Worm (Caenorhabditis elegans): ENCODE data around the gene F17E9.18.

Gene F17E9.18

ce11 chrIV:8333988-8334863, 12.7 kb downstream of the F17E9.18 start, which contains the start of gene his-32:
Gene his-32, plus strand, starts transcription at chrIV:8334305.
- TF ChIP-seq attf-5 (GFP tag; optimal IDR thresholded peaks at IDR 0.05) (no peak), snpc-1.3 (tag; optimal IDR thresholded peaks at IDR 0.05; ENCODE audit: insufficient read depth) (no peak), ceh-91 (GFP tag; IDR thresholded peaks at IDR 0.05) (no peak), nhr-120 (GFP tag; IDR thresholded peaks at IDR 0.05) (no peak), F22D6.2 (tag; optimal IDR thresholded peaks at IDR 0.05) (no peak), ekl-4 (GFP tag; IDR thresholded peaks at IDR 0.05) (peak; percentile 37; the same call in 1 of the 2 replicates), F10E7.11 (tag; optimal IDR thresholded peaks at IDR 0.05) (no peak), pbrm-1 (GFP tag; IDR thresholded peaks at IDR 0.05) (peak; percentile 44; the same call in 1 of the 2 replicates), egrh-3 (GFP tag; IDR thresholded peaks at IDR 0.05) (peak; percentile 49; the same call in 1 of the 2 replicates), F39B2.1 (GFP tag; IDR thresholded peaks at IDR 0.05) (peak; percentile 63; the same call in 1 of the 2 replicates)

ce11 chrIV:8333954-8333987, 13.2 kb downstream of the F17E9.18 start, which contains the start of gene his-31:
Gene his-31, minus strand, starts transcription at chrIV:8333983.
- TF ChIP-seq F57C9.4 (tag; optimal IDR thresholded peaks at IDR 0.05) (no peak), B0035.1 (tag; optimal IDR thresholded peaks at IDR 0.05) (no peak), hmg-20 (GFP tag; IDR thresholded peaks at IDR 0.05) (no peak), egrh-3 (GFP tag; IDR thresholded peaks at IDR 0.05) (no peak), F10E7.11 (tag; optimal IDR thresholded peaks at IDR 0.05) (no peak), F39B2.1 (GFP tag; IDR thresholded peaks at IDR 0.05) (no peak), tbp1 (GFP tag; optimal IDR thresholded peaks at IDR 0.05) (no peak), lin-26 (GFP tag; IDR thresholded peaks at IDR 0.05) (no peak), attf-5 (GFP tag; optimal IDR thresholded peaks at IDR 0.05) (no peak), cebp-2 (GFP tag; IDR thresholded peaks at IDR 0.05) (no peak), xnd-1 (tag; optimal IDR thresholded peaks at IDR 0.05) (no peak), unc-130 (GFP tag; optimal IDR thresholded peaks at IDR 0.05) (no peak), mel-28 (tag; optimal IDR thresholded peaks at IDR 0.05; ENCODE audit: borderline replicate concordance) (no peak), lsl-1 (GFP tag; optimal IDR thresholded peaks at IDR 0.05) (no peak), F57A8.1 (GFP tag; optimal IDR thresholded peaks at IDR 0.05) (no peak), madf-6 (GFP tag; IDR thresholded peaks at IDR 0.05) (no peak), F22D6.2 (tag; optimal IDR thresholded peaks at IDR 0.05) (no peak), rpc-1 (optimal IDR thresholded peaks at IDR 0.05) (no peak), rpc-1 (tag; optimal IDR thresholded peaks at IDR 0.05) (no peak), B0261.1 (tag; optimal IDR thresholded peaks at IDR 0.05) (no peak)

ce11 chrIV:8333554-8333953, 13.4 kb downstream of the F17E9.18 start:
- TF ChIP-seq K12H6.12 (tag; optimal IDR thresholded peaks at IDR 0.05) (no peak), xnd-1 (tag; optimal IDR thresholded peaks at IDR 0.05) (no peak), K11D2.4 (GFP tag; IDR thresholded peaks at IDR 0.05) (no peak), ztf-6 (GFP tag; IDR thresholded peaks at IDR 0.05) (no peak), athp-1 (tag; optimal IDR thresholded peaks at IDR 0.05) (no peak), Y67H2A.10 (GFP tag; conservative IDR thresholded peaks at IDR 0.05) (no peak), repo-1 (tag; optimal IDR thresholded peaks at IDR 0.05) (no peak), T26A5.8 (tag; optimal IDR thresholded peaks at IDR 0.05) (no peak), mes-4 (tag; optimal IDR thresholded peaks at IDR 0.05) (no peak), lin-35 (GFP tag; optimal IDR thresholded peaks at IDR 0.05) (no peak), Y53G8AR.9 (GFP tag; conservative IDR thresholded peaks at IDR 0.05) (no peak), tbx-9 (tag; optimal IDR thresholded peaks at IDR 0.05; ENCODE audit: borderline replicate concordance) (no peak), ztf-3 (GFP tag; optimal IDR thresholded peaks at IDR 0.05) (no peak), hlh-26 (GFP tag; conservative IDR thresholded peaks at IDR 0.05) (no peak), lsl-1 (GFP tag; optimal IDR thresholded peaks at IDR 0.05) (no peak), hlh-12 (tag; optimal IDR thresholded peaks at IDR 0.05) (no peak), nhr-90 (tag; optimal IDR thresholded peaks at IDR 0.05) (no peak), ztf-18 (tag; optimal IDR thresholded peaks at IDR 0.05) (no peak)

Data from whole organism, young adult.